Fruit fly (Drosophila melanogaster) whole organism, embryonic: Measurements from ENCODE around the gene fwd.

ENCODE experiments used
- Aef1 ChIP-seq: fragments of 200-800 bp; sonication (Bioruptor generic); IDR thresholded peaks from 3 replicates; pipeline ENCODE4 v1.3.6; 2022; ENCODE audit warnings: missing biosample characterization, missing genetic modification characterization
- Antp ChIP-seq: fragments of 200-800 bp; sonication (Bioruptor generic); optimal IDR thresholded peaks from 3 replicates; lab custom pipeline; 2016; ENCODE audit warnings: missing biosample characterization, missing genetic modification characterization
- B-H2 ChIP-seq: fragments of 200-800 bp; sonication (Bioruptor generic); optimal IDR thresholded peaks from 2 replicates; lab custom pipeline; 2018; ENCODE audit warnings: missing biosample characterization, mild to moderate bottlenecking, missing genetic modification characterization
- Bgb ChIP-seq: fragments of 200-800 bp; sonication (Bioruptor generic); IDR thresholded peaks from 2 replicates; pipeline ENCODE4 v1.3.6; 2022; ENCODE audit warnings: missing biosample characterization, missing genetic modification characterization; ENCODE audit not compliant: partially characterized antibody
- CG10979 ChIP-seq: fragments of 200-800 bp; sonication (Bioruptor generic); optimal IDR thresholded peaks from 2 replicates; lab custom pipeline; 2018; ENCODE audit warnings: missing biosample characterization, mild to moderate bottlenecking, missing genetic modification characterization, moderate library complexity
- CG12071 ChIP-seq: fragments of 200-800 bp; sonication (Bioruptor generic); optimal IDR thresholded peaks from 3 replicates; lab custom pipeline; 2018; ENCODE audit warnings: missing biosample characterization, mild to moderate bottlenecking, missing genetic modification characterization
- CG12744 ChIP-seq: fragments of 200-800 bp; sonication (Bioruptor generic); optimal IDR thresholded peaks from 2 replicates; lab custom pipeline; 2016; ENCODE audit warnings: missing biosample characterization, missing genetic modification characterization
- CG13424 ChIP-seq: fragments of 200-800 bp; sonication (Bioruptor generic); optimal IDR thresholded peaks from 2 replicates; lab custom pipeline; 2019; ENCODE audit warnings: missing biosample characterization, mild to moderate bottlenecking, missing genetic modification characterization, moderate library complexity
- CG13624 ChIP-seq: fragments of 200-800 bp; sonication (Bioruptor generic); optimal IDR thresholded peaks from 2 replicates; lab custom pipeline; 2016; ENCODE audit warnings: missing biosample characterization, missing genetic modification characterization
- CG1529 ChIP-seq: fragments of 200-800 bp; sonication (Bioruptor generic); optimal IDR thresholded peaks from 3 replicates; lab custom pipeline; 2018; ENCODE audit warnings: missing biosample characterization, missing genetic modification characterization
- CG17186 ChIP-seq: fragments of 200-800 bp; sonication (Bioruptor generic); optimal IDR thresholded peaks from 3 replicates; lab custom pipeline; 2017; ENCODE audit warnings: missing biosample characterization, missing genetic modification reagents, missing genetic modification characterization
- CG2712 ChIP-seq: fragments of 200-800 bp; optimal IDR thresholded peaks from 3 replicates; lab custom pipeline; 2019; ENCODE audit warnings: missing biosample characterization, mild to moderate bottlenecking, missing genetic modification characterization, moderate library complexity
- CG5180 ChIP-seq: fragments of 200-800 bp; sonication (Bioruptor generic); optimal IDR thresholded peaks from 3 replicates; lab custom pipeline; 2017; ENCODE audit warnings: missing biosample characterization, missing genetic modification characterization, mild to moderate bottlenecking, moderate library complexity, missing genetic modification reagents
- CG6175 ChIP-seq: fragments of 200-800 bp; sonication (Bioruptor generic); IDR thresholded peaks from 3 replicates; pipeline ENCODE4 v1.3.6; 2022; ENCODE audit warnings: missing biosample characterization, missing genetic modification characterization
- CG6683 ChIP-seq: fragments of 200-800 bp; sonication (Bioruptor generic); optimal IDR thresholded peaks from 2 replicates; lab custom pipeline; 2017; ENCODE audit warnings: missing biosample characterization, mild to moderate bottlenecking, missing genetic modification characterization, missing genetic modification reagents
- CG6689 ChIP-seq: fragments of 200-800 bp; sonication (Bioruptor generic); IDR thresholded peaks from 2 replicates; pipeline ENCODE4 v1.3.6; 2022; ENCODE audit warnings: missing biosample characterization, missing genetic modification characterization
- CG7786 ChIP-seq: fragments of 200-800 bp; sonication (Bioruptor generic); optimal IDR thresholded peaks from 2 replicates; lab custom pipeline; 2016; ENCODE audit warnings: missing biosample characterization, missing genetic modification characterization
- CG7928 ChIP-seq: fragments of 200-800 bp; sonication (Bioruptor generic); optimal IDR thresholded peaks from 2 replicates; lab custom pipeline; 2017; ENCODE audit warnings: missing biosample characterization, mild to moderate bottlenecking, missing genetic modification characterization
- CG8089 ChIP-seq: fragments of 200-800 bp; sonication (Bioruptor generic); optimal IDR thresholded peaks from 3 replicates; lab custom pipeline; 2016; ENCODE audit warnings: missing biosample characterization, missing genetic modification characterization
- CG8765 ChIP-seq: fragments of 200-800 bp; sonication (Bioruptor generic); IDR thresholded peaks from 2 replicates; pipeline ENCODE4 v1.3.6; 2022; ENCODE audit warnings: missing biosample characterization, missing genetic modification characterization
- CG9437 ChIP-seq: fragments of 200-800 bp; sonication (Bioruptor generic); optimal IDR thresholded peaks from 2 replicates; lab custom pipeline; 2018; ENCODE audit warnings: missing biosample characterization, mild to moderate bottlenecking, missing genetic modification characterization
- CG9932 ChIP-seq: fragments of 200-800 bp; sonication (Bioruptor generic); IDR thresholded peaks from 2 replicates; pipeline ENCODE4 v1.3.6; 2022; ENCODE audit warnings: missing biosample characterization, missing genetic modification characterization
- CoRest ChIP-seq: fragments of 200-800 bp; sonication (Bioruptor generic); optimal IDR thresholded peaks from 3 replicates; lab custom pipeline; 2018; ENCODE audit warnings: missing biosample characterization, mild to moderate bottlenecking, missing genetic modification characterization, moderate library complexity
- D ChIP-seq, 2 experiments: fragments of 200-800 bp in 1 of 2; fragments of >200 bp in 1 of 2; sonication (Bioruptor generic) in 1 of 2; optimal IDR thresholded peaks; 2 replicates in 1 of 2; 3 replicates in 1 of 2; lab custom pipeline; 2017; ENCODE audit warnings: mild to moderate bottlenecking in 1 of 2, missing biosample characterization in 1 of 2, missing genetic modification characterization in 1 of 2, missing genetic modification reagents in 1 of 2
- Eip74EF ChIP-seq, 2 experiments: fragments of 200-800 bp in 1 of 2; fragments of >200 bp in 1 of 2; sonication (Bioruptor generic) in 1 of 2; optimal IDR thresholded peaks; 2 replicates each; lab custom pipeline; 2017 to 2019; ENCODE audit warnings: missing biosample characterization in 2 of 2, missing genetic modification characterization in 2 of 2, mild to moderate bottlenecking in 1 of 2, moderate library complexity in 1 of 2
- Ets97D ChIP-seq: fragments of 200-800 bp; sonication (Bioruptor generic); optimal IDR thresholded peaks from 3 replicates; lab custom pipeline; 2016; ENCODE audit warnings: missing biosample characterization, missing genetic modification characterization
- Hr3 ChIP-seq: fragments of 200-800 bp; sonication (Bioruptor generic); optimal IDR thresholded peaks from 3 replicates; lab custom pipeline; 2016; ENCODE audit warnings: missing biosample characterization, missing genetic modification characterization
- Hr39 ChIP-seq: fragments of >200 bp; optimal IDR thresholded peaks from 2 replicates; lab custom pipeline; 2017
- Hr78 ChIP-seq, 2 experiments: fragments of 200-800 bp in 1 of 2; fragments of >200 bp in 1 of 2; sonication (Bioruptor generic) in 1 of 2; optimal IDR thresholded peaks; 2 replicates each; lab custom pipeline; 2017 to 2019; ENCODE audit warnings: missing biosample characterization in 2 of 2, missing genetic modification characterization in 2 of 2, mild to moderate bottlenecking in 1 of 2, moderate library complexity in 1 of 2
- NFAT ChIP-seq: fragments of 200-800 bp; sonication (Bioruptor generic); IDR thresholded peaks from 2 replicates; pipeline ENCODE4 v1.3.6; 2022; ENCODE audit warnings: missing biosample characterization, missing genetic modification characterization
- PHDP ChIP-seq: fragments of 200-800 bp; sonication (Bioruptor generic); optimal IDR thresholded peaks from 3 replicates; lab custom pipeline; 2018; ENCODE audit warnings: missing biosample characterization, mild to moderate bottlenecking, missing genetic modification characterization, moderate library complexity
- amos ChIP-seq: fragments of 200-800 bp; sonication (Bioruptor generic); IDR thresholded peaks from 2 replicates; pipeline ENCODE4 v1.3.6; 2022; ENCODE audit warnings: missing biosample characterization, missing genetic modification characterization; ENCODE audit not compliant: partially characterized antibody
- cato ChIP-seq: fragments of 200-800 bp; sonication (Bioruptor generic); optimal IDR thresholded peaks from 2 replicates; lab custom pipeline; 2016; ENCODE audit warnings: missing biosample characterization, missing genetic modification characterization, borderline replicate concordance
- crc ChIP-seq: fragments of 200-800 bp; sonication (Bioruptor generic); optimal IDR thresholded peaks from 2 replicates; lab custom pipeline; 2016; ENCODE audit warnings: missing biosample characterization, missing genetic modification characterization
- crol ChIP-seq: fragments of 200-800 bp; sonication (Bioruptor generic); IDR thresholded peaks from 2 replicates; pipeline ENCODE4 v1.3.6; 2022; ENCODE audit warnings: missing biosample characterization, missing genetic modification characterization
- dm ChIP-seq: fragments of 200-800 bp; sonication (Bioruptor generic); optimal IDR thresholded peaks from 3 replicates; lab custom pipeline; 2016; ENCODE audit warnings: missing biosample characterization, missing genetic modification characterization
- fd64A ChIP-seq: fragments of 200-800 bp; sonication (Bioruptor generic); optimal IDR thresholded peaks from 3 replicates; lab custom pipeline; 2018; ENCODE audit warnings: missing biosample characterization, mild to moderate bottlenecking, missing genetic modification characterization
- fd96Cb ChIP-seq: fragments of 200-800 bp; sonication (Bioruptor generic); optimal IDR thresholded peaks from 2 replicates; lab custom pipeline; 2018; ENCODE audit warnings: missing biosample characterization, mild to moderate bottlenecking, missing genetic modification characterization, moderate library complexity
- gem ChIP-seq: fragments of 200-800 bp; sonication (Bioruptor generic); optimal IDR thresholded peaks from 2 replicates; lab custom pipeline; 2019; ENCODE audit warnings: missing biosample characterization, mild to moderate bottlenecking, missing genetic modification characterization, moderate library complexity
- ind ChIP-seq: fragments of 200-800 bp; sonication (Bioruptor generic); optimal IDR thresholded peaks from 3 replicates; lab custom pipeline; 2016; ENCODE audit warnings: missing biosample characterization, missing genetic modification characterization
- jing ChIP-seq: fragments of 200-800 bp; sonication (Bioruptor generic); optimal IDR thresholded peaks from 2 replicates; lab custom pipeline; 2018; ENCODE audit warnings: missing biosample characterization, mild to moderate bottlenecking, missing genetic modification characterization
- mld ChIP-seq: fragments of 200-800 bp; sonication (Bioruptor generic); IDR thresholded peaks from 3 replicates; pipeline ENCODE4 v1.3.6; 2022; ENCODE audit warnings: missing biosample characterization, missing genetic modification characterization; ENCODE audit not compliant: partially characterized antibody
- pb ChIP-seq: fragments of 200-800 bp; sonication (Bioruptor generic); optimal IDR thresholded peaks from 3 replicates; lab custom pipeline; 2016; ENCODE audit warnings: missing biosample characterization, missing genetic modification characterization
- run ChIP-seq: fragments of 200-800 bp; sonication (Bioruptor generic); optimal IDR thresholded peaks from 3 replicates; lab custom pipeline; 2018; ENCODE audit warnings: missing biosample characterization, mild to moderate bottlenecking, missing genetic modification characterization
- sna ChIP-seq: fragments of 200-800 bp; sonication (Bioruptor generic); IDR thresholded peaks from 2 replicates; pipeline ENCODE4 v1.3.6; 2022; ENCODE audit warnings: missing biosample characterization, missing genetic modification characterization; ENCODE audit not compliant: partially characterized antibody
- sob ChIP-seq: fragments of 200-800 bp; sonication (Bioruptor generic); IDR thresholded peaks from 2 replicates; pipeline ENCODE4 v1.3.6; 2022; ENCODE audit warnings: missing biosample characterization, missing genetic modification characterization
- tin ChIP-seq: fragments of 200-800 bp; sonication (Bioruptor generic); optimal IDR thresholded peaks from 3 replicates; lab custom pipeline; 2016; ENCODE audit warnings: missing biosample characterization, missing genetic modification characterization
- trem ChIP-seq: fragments of 200-800 bp; optimal IDR thresholded peaks from 3 replicates; lab custom pipeline; 2019; ENCODE audit warnings: missing biosample characterization, mild to moderate bottlenecking, missing genetic modification characterization, moderate library complexity
- unc-4 ChIP-seq: fragments of 200-800 bp; sonication (Bioruptor generic); IDR thresholded peaks from 2 replicates; pipeline ENCODE4 v1.3.6; 2022; ENCODE audit warnings: missing biosample characterization, missing genetic modification characterization; ENCODE audit not compliant: partially characterized antibody
- yki ChIP-seq: fragments of >200 bp; optimal IDR thresholded peaks from 3 replicates; lab custom pipeline; 2018

fwd gene

dm6 chr3L:329153-329698 lies 9.5 kb upstream of the fwd start (continued):
- TF ChIP-seq Bgb (GFP tag; lab: Robert Waterston, UW): peak; percentile 42; the same call in 1 of the 2 replicates
- TF ChIP-seq fd64A (GFP tag; lab: Kevin White, UChicago): no peak
- no peak for TF ChIP-seq CG10979 (tag; lab: Kevin White, UChicago)
- TF ChIP-seq crol: no peak
- no peak for TF ChIP-seq CG8765 (GFP tag; lab: Robert Waterston, UW)
- no peak for TF ChIP-seq tin
- TF ChIP-seq cato (GFP tag; lab: Kevin White, UChicago): no peak
- no peak for TF ChIP-seq crc (GFP tag; lab: Kevin White, UChicago)
- TF ChIP-seq CG6683 (GFP tag; lab: Kevin White, UChicago): no peak
- no peak for TF ChIP-seq Hr39 (lab: Kevin White, UChicago)
- no peak for TF ChIP-seq run (tag; lab: Kevin White, UChicago)
- no peak for TF ChIP-seq trem (tag; lab: Kevin White, UChicago)
- no peak for TF ChIP-seq yki (lab: Kevin White, UChicago)
- no peak for TF ChIP-seq Hr78 (GFP tag; optimal IDR thresholded peaks at IDR 0.05; lab: Kevin White, UChicago)
- peak; percentile 23 for TF ChIP-seq CG13624 (GFP tag; lab: Kevin White, UChicago)
- TF ChIP-seq CG13424 (tag; lab: Kevin White, UChicago): no peak
- TF ChIP-seq CG12071 (GFP tag; lab: Kevin White, UChicago): no peak
- no peak for TF ChIP-seq Eip74EF (GFP tag; optimal IDR thresholded peaks at IDR 0.05; lab: Kevin White, UChicago)
- TF ChIP-seq CG8089 (GFP tag; lab: Kevin White, UChicago): no peak
- TF ChIP-seq Ets97D: peak; percentile 93
- TF ChIP-seq pb (GFP tag; lab: Kevin White, UChicago): no peak
- TF ChIP-seq Antp (GFP tag; lab: Kevin White, UChicago): no peak
- TF ChIP-seq CG1529 (GFP tag; lab: Kevin White, UChicago): no peak
- no peak for TF ChIP-seq CG12744 (GFP tag; lab: Kevin White, UChicago)
- TF ChIP-seq Aef1 (GFP tag; lab: Robert Waterston, UW): no peak
- peak; percentile 19 for TF ChIP-seq PHDP (tag; lab: Kevin White, UChicago)
- no peak for TF ChIP-seq Hr3
- TF ChIP-seq mld (GFP tag; lab: Robert Waterston, UW): no peak
- peak; percentile 21; the same call in 1 of the 2 replicates for TF ChIP-seq amos (GFP tag; lab: Robert Waterston, UW)
- TF ChIP-seq CoRest: peak; percentile 3
- TF ChIP-seq CG7928 (GFP tag; lab: Kevin White, UChicago): no peak
- TF ChIP-seq dm (GFP tag; lab: Kevin White, UChicago): no peak
- 0 out of 2 replicates have a peak, but pooled peaks have one; percentile 8 for TF ChIP-seq sob (GFP tag; lab: Robert Waterston, UW)
- TF ChIP-seq CG9437 (GFP tag; lab: Kevin White, UChicago): no peak
- TF ChIP-seq CG2712 (tag; lab: Kevin White, UChicago): no peak
- TF ChIP-seq CG9932 (GFP tag; lab: Robert Waterston, UW): no peak
- no peak for TF ChIP-seq NFAT
- peak; percentile 24 for TF ChIP-seq B-H2 (GFP tag; lab: Kevin White, UChicago)
- TF ChIP-seq CG6175 (GFP tag; lab: Robert Waterston, UW): no peak
- TF ChIP-seq ind (GFP tag; lab: Kevin White, UChicago): no peak
- no peak for TF ChIP-seq D (optimal IDR thresholded peaks at IDR 0.05; lab: Kevin White, UChicago)
- no peak for TF ChIP-seq D (GFP tag; optimal IDR thresholded peaks at IDR 0.05; lab: Kevin White, UChicago)
- no peak for TF ChIP-seq fd96Cb
- no peak for TF ChIP-seq jing (GFP tag; lab: Kevin White, UChicago)
- TF ChIP-seq unc-4 (GFP tag; lab: Robert Waterston, UW): peak; percentile 67
- no peak for TF ChIP-seq gem (tag; lab: Kevin White, UChicago)
- no peak for TF ChIP-seq CG17186 (GFP tag; lab: Kevin White, UChicago)
- TF ChIP-seq sna (GFP tag; lab: Robert Waterston, UW): 0 out of 2 replicates have a peak, but pooled peaks have one; percentile 42
- TF ChIP-seq CG5180 (GFP tag; lab: Kevin White, UChicago): no peak
- no peak for TF ChIP-seq CG7786 (GFP tag; lab: Kevin White, UChicago)
- no peak for TF ChIP-seq CG6689 (GFP tag; lab: Robert Waterston, UW)
